Worm (Caenorhabditis elegans): ENCODE measurements around the gene gbb-2.

The gbb-2 gene

DNA sequence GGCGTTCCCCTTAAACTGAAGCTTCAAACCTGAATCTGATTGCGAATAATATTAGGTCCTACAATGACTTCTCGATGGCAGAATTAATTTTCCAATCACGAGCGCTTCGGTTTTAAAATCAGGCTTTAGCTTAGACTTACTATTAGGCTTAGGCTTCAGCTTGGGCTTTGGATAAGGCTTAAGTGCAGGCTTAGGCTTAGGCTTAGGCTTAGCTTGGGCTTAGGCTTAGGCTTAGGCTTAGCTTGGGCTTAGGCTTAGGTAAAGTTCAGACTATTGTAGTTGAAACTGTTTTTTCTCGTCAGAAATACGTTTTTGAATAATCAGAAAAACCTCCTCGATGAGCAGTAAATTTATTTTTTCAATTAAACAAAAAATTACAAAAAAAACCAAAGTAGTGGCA, 20.2 kb upstream of the gbb-2 start:
- TF ChIP-seq lin-11 (tag; optimal IDR thresholded peaks at IDR 0.05) (no peak), dve-1 (tag; optimal IDR thresholded peaks at IDR 0.05) (peak; percentile 54)

ce11 chrIV:4526028-4526427, 19.5 kb upstream of the gbb-2 start:
- TF ChIP-seq ahr-1 (tag; optimal IDR thresholded peaks at IDR 0.05) = no peak
- TF ChIP-seq fax-1 (tag; optimal IDR thresholded peaks at IDR 0.05) = no peak
- TF ChIP-seq ceh-6 (GFP tag; optimal IDR thresholded peaks at IDR 0.05) = no peak
- TF ChIP-seq ceh-34 (tag; optimal IDR thresholded peaks at IDR 0.05) = no peak
- no peak for TF ChIP-seq unc-86 (tag; optimal IDR thresholded peaks at IDR 0.05)
- TF ChIP-seq unc-3 (GFP tag; conservative IDR thresholded peaks at IDR 0.05) = no peak
- TF ChIP-seq unc-3 (tag; optimal IDR thresholded peaks at IDR 0.05) = no peak
- TF ChIP-seq fkh-10 (GFP tag; optimal IDR thresholded peaks at IDR 0.05) = no peak
- no peak for TF ChIP-seq ztf-16 (tag; optimal IDR thresholded peaks at IDR 0.05)
- TF ChIP-seq Y22D7AL.16 (tag; optimal IDR thresholded peaks at IDR 0.05) = no peak
- TF ChIP-seq T23F11.4 (GFP tag; optimal IDR thresholded peaks at IDR 0.05) = no peak
- no peak for TF ChIP-seq lim-6 (tag; optimal IDR thresholded peaks at IDR 0.05)
- TF ChIP-seq unc-55 (GFP tag; optimal IDR thresholded peaks at IDR 0.05) = no peak
- TF ChIP-seq syd-9 (tag; optimal IDR thresholded peaks at IDR 0.05) = no peak
- TF ChIP-seq tbx-7 (tag; optimal IDR thresholded peaks at IDR 0.05) = no peak
- TF ChIP-seq pat-9 (tag; optimal IDR thresholded peaks at IDR 0.05) = no peak
- TF ChIP-seq C38D4.7 (GFP tag; optimal IDR thresholded peaks at IDR 0.05) = no peak
- TF ChIP-seq pag-3 (tag; optimal IDR thresholded peaks at IDR 0.05; ENCODE audit: borderline replicate concordance) = no peak

DNA sequence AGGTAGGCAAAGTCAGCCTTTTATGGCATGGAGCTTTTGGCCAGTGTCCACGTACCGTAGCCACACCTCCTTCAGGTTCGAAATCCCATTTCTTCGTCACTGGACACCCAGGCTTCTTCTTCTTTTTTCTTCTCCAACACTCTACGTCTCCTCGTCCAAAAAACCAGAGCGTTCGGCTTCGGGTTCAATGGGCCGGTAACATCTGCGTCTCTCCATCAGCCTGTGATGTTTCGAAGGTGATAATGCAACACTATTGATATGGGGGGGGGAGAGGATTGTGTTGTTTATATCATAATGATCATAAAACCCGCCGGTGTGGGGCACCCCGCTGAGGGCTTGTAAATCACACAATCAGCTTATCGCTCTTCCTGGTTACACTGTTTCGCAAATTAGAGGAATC, 18.4 kb upstream of the gbb-2 start, which contains the start of gene ZK180.6:
Gene ZK180.6 (minus strand): TSS at position 101 of the 400 bp plus-strand sequence.
- no peak for TF ChIP-seq lim-6 (tag; optimal IDR thresholded peaks at IDR 0.05)
- no peak for TF ChIP-seq fax-1 (tag; optimal IDR thresholded peaks at IDR 0.05)
- TF ChIP-seq K09A11.1 (tag; optimal IDR thresholded peaks at IDR 0.05; ENCODE audit: insufficient read depth) = no peak
- no peak for TF ChIP-seq pat-9 (tag; optimal IDR thresholded peaks at IDR 0.05)
- TF ChIP-seq fkh-6 (tag; optimal IDR thresholded peaks at IDR 0.05) = no peak
- no peak for TF ChIP-seq unc-3 (GFP tag; conservative IDR thresholded peaks at IDR 0.05)
- TF ChIP-seq unc-3 (tag; optimal IDR thresholded peaks at IDR 0.05) = no peak
- TF ChIP-seq F13H6.1 (tag; optimal IDR thresholded peaks at IDR 0.05) = no peak
- no peak for TF ChIP-seq pha-4 (tag; optimal IDR thresholded peaks at IDR 0.05)
- TF ChIP-seq ceh-14 (tag; optimal IDR thresholded peaks at IDR 0.05) = no peak
- no peak for TF ChIP-seq pros-1 (tag; optimal IDR thresholded peaks at IDR 0.05)
- no peak for TF ChIP-seq hlh-6 (tag; optimal IDR thresholded peaks at IDR 0.05)

- TF ChIP-seq ceh-2 (tag; optimal IDR thresholded peaks at IDR 0.05) = no peak
- no peak for TF ChIP-seq pat-9 (tag; optimal IDR thresholded peaks at IDR 0.05)
- no peak for TF ChIP-seq unc-55 (GFP tag; optimal IDR thresholded peaks at IDR 0.05)
- no peak for TF ChIP-seq elt-2 (tag; optimal IDR thresholded peaks at IDR 0.05)
- TF ChIP-seq pqm-1 (tag; optimal IDR thresholded peaks at IDR 0.05) = no peak
Measured at ce11 chrIV:4523461-4523860, 16.9 kb upstream of the gbb-2 start.

DNA sequence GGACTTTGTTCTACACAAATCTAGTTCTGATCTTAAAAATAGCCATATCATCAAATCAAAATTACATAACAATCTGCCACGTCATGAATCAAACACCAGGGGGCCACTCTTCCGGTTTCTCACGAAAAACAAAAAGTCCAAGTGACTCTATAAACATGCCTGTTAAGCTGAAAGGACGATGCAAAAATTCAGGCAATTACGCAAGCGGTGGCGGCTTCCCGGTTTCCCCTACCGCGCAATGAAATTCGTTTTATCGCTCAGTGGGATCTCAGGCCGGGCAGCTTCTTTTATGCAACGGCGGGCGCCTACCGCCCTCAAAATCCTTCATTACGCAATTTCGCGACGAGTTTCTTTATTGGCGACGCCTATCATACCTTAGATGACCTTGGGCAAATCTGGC, 13.2 kb upstream of the gbb-2 start:
- TF ChIP-seq rnt-1 (tag; optimal IDR thresholded peaks at IDR 0.05) = peak; percentile 9
- no peak for TF ChIP-seq ceh-30 (tag; optimal IDR thresholded peaks at IDR 0.05)
- TF ChIP-seq ceh-2 (tag; optimal IDR thresholded peaks at IDR 0.05) = no peak
- TF ChIP-seq F13H6.1 (tag; optimal IDR thresholded peaks at IDR 0.05) = no peak

DNA sequence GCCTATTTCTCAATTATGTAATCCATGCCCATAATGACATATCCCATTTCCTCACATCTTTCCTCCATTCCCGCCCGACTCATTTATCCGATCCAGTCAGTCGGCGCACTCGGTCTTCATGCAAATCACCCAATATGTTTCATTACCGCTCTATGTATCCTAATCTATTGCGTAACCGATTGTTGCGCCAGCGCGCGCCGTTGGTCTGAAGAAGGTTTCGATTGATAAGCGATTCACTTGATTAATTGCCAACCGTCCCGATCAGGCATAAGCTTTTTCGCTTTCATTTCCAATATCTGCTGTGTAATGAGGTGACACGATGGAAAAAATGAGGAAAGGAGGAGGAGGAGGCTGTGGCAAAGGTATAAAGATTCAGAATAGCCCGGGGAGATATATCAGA, 11.6 kb upstream of the gbb-2 start:
- peak; percentile 60 for TF ChIP-seq ref-2 (tag; optimal IDR thresholded peaks at IDR 0.05)
- TF ChIP-seq pqm-1 (tag; optimal IDR thresholded peaks at IDR 0.05) = no peak
